Fruit fly (Drosophila melanogaster): ENCODE results near the gene Npc1a.

dm6 chr2L:10265129-10265528, 44.1 kb upstream of the Npc1a start, which contains the start of gene Mob3:
- TF ChIP-seq CG8478 (optimal IDR thresholded peaks at IDR 0.05): no peak
- no peak for TF ChIP-seq CTCF (optimal IDR thresholded peaks at IDR 0.05)

All from S2 (cell line).